Fruit fly (Drosophila melanogaster): ENCODE data around the gene CG17819.

DNA sequence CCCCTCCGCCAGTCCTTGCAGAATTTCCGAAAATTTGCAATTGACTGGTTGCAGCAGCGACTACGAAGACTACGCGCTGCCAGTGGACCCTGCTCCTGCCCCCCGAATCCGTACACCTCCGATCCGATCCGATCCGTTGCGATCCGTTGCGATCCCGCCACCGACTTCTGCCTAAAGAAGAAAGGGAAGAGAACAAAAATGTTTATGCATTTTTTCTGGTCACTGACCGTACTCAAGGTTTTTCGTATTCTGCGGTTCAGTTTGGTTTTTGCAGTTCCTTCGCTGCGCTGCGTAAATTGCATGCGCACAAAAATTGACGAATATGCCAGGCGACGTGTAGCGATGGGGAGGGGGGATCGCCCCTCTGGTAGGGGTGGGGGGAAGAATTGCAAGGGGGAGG lies 36.9 kb upstream of the CG17819 start:
- TF ChIP-seq CG8478 (optimal IDR thresholded peaks at IDR 0.05) (no peak), CTCF (optimal IDR thresholded peaks at IDR 0.05) (no peak)

Data from S2 (cell line).